Fruit fly (Drosophila melanogaster): ENCODE data around the gene CG13408.

- TF ChIP-seq CG8478 (optimal IDR thresholded peaks at IDR 0.05): no peak
- no peak for TF ChIP-seq EcR (GFP tag; optimal IDR thresholded peaks at IDR 0.05)
- no peak for TF ChIP-seq pan (optimal IDR thresholded peaks at IDR 0.05)
- TF ChIP-seq Dll (optimal IDR thresholded peaks at IDR 0.05): no peak
Observed at dm6 chr3R:22071628-22072027, 8.6 kb upstream of the CG13408 start.

Data from whole organism.